Worm (Caenorhabditis elegans) whole organism, young adult: ENCODE results near the gene hsp-110.

ENCODE experiments used
- B0035.1 ChIP-seq: sonication (generic microtip); optimal IDR thresholded peaks from 2 replicates; lab custom pipeline; 2016; ENCODE audit warnings: missing genetic modification characterization, mild to moderate bottlenecking, missing compliant biosample characterization, missing genotype, missing genetic modification reagents
- B0261.1 ChIP-seq: sonication (generic microtip); optimal IDR thresholded peaks from 2 replicates; lab custom pipeline; 2016; ENCODE audit warnings: mild to moderate bottlenecking, missing genetic modification characterization, moderate library complexity, missing compliant biosample characterization
- C17E4.6 ChIP-seq: fragments of 200-800 bp; sonication (Bioruptor generic); IDR thresholded peaks from 2 replicates; pipeline ENCODE4 v1.3.6; 2022; ENCODE audit warnings: missing genetic modification reagents, missing genetic modification characterization, missing compliant biosample characterization
- D2030.7 ChIP-seq: fragments of 200-800 bp; sonication (Bioruptor generic); IDR thresholded peaks from 2 replicates; pipeline ENCODE4 v1.3.6; 2022; ENCODE audit warnings: missing genetic modification reagents, missing genetic modification characterization, missing compliant biosample characterization
- F22D6.2 ChIP-seq: sonication (generic microtip); optimal IDR thresholded peaks from 2 replicates; lab custom pipeline; 2016; ENCODE audit warnings: mild to moderate bottlenecking, missing genetic modification characterization, missing compliant biosample characterization
- F55B11.4 ChIP-seq: sonication (generic microtip); optimal IDR thresholded peaks from 2 replicates; lab custom pipeline; 2016; ENCODE audit warnings: missing compliant biosample characterization, missing genetic modification characterization, borderline replicate concordance; ENCODE audit not compliant: insufficient read depth
- Y56A3A.18 ChIP-seq: fragments of 200-800 bp; sonication (Bioruptor generic); IDR thresholded peaks from 2 replicates; pipeline ENCODE4 v1.3.6; 2022; ENCODE audit warnings: missing genetic modification reagents, missing genetic modification characterization, missing compliant biosample characterization
- Y67H2A.10 ChIP-seq: fragments of 200-800 bp; sonication (Bioruptor generic); conservative IDR thresholded peaks from 2 replicates; pipeline ENCODE4 v1.3.6; 2022; ENCODE audit warnings: missing genetic modification reagents, missing genetic modification characterization, missing compliant biosample characterization
- Y79H2A.3 ChIP-seq: fragments of 200-800 bp; sonication (Bioruptor generic); conservative IDR thresholded peaks from 2 replicates; pipeline ENCODE4 v1.3.6; 2022; ENCODE audit warnings: missing genetic modification reagents, missing genetic modification characterization, missing compliant biosample characterization
- ZK185.1 ChIP-seq: sonication (generic microtip); optimal IDR thresholded peaks from 2 replicates; lab custom pipeline; 2016; ENCODE audit warnings: mild to moderate bottlenecking, missing genetic modification characterization, missing compliant biosample characterization; ENCODE audit not compliant: poor library complexity, severe bottlenecking
- ama-1 ChIP-seq, 3 experiments: fragments of 150-350 bp in 1 of 3; sonication (generic microtip) in 2 of 3; optimal IDR thresholded peaks; 2 replicates each; lab custom pipeline; 2014 to 2018; ENCODE audit warnings: missing biosample characterization in 2 of 3, missing genetic modification characterization in 2 of 3, missing genetic modification reagents in 2 of 3
- atf-7 ChIP-seq: sonication (generic microtip); optimal IDR thresholded peaks from 2 replicates; lab custom pipeline; 2017; ENCODE audit warnings: mild to moderate bottlenecking, missing genetic modification characterization, missing compliant biosample characterization
- bed-1 ChIP-seq: fragments of 200-800 bp; sonication (Bioruptor generic); IDR thresholded peaks from 2 replicates; pipeline ENCODE4 v1.3.6; 2022; ENCODE audit warnings: missing genetic modification reagents, missing genetic modification characterization, missing compliant biosample characterization
- cebp-1 ChIP-seq, 2 experiments: fragments of 200-800 bp in 1 of 2; sonication (Bioruptor generic) in 1 of 2; sonication (generic microtip) in 1 of 2; IDR thresholded peaks in 1 of 2; optimal IDR thresholded peaks in 1 of 2; 2 replicates each; pipeline versions ENCODE4 v1.3.6 to Lab custom; 2017 to 2022; ENCODE audit warnings: missing compliant biosample characterization in 2 of 2, missing genetic modification characterization in 2 of 2, mild to moderate bottlenecking in 1 of 2, missing genetic modification reagents in 1 of 2, moderate library complexity in 1 of 2
- cebp-2 ChIP-seq: fragments of 200-800 bp; sonication (Bioruptor generic); IDR thresholded peaks from 2 replicates; pipeline ENCODE4 v1.3.6; 2022; ENCODE audit warnings: missing genetic modification characterization, missing compliant biosample characterization
- ceh-27 ChIP-seq: fragments of 200-800 bp; sonication (Bioruptor generic); optimal IDR thresholded peaks from 2 replicates; lab custom pipeline; 2018; ENCODE audit warnings: mild to moderate bottlenecking, missing genetic modification characterization, moderate library complexity, missing compliant biosample characterization
- chd-7 ChIP-seq: sonication (generic microtip); optimal IDR thresholded peaks from 2 replicates; lab custom pipeline; 2016; ENCODE audit warnings: mild to moderate bottlenecking, missing genetic modification characterization, moderate library complexity, missing compliant biosample characterization
- die-1 ChIP-seq: sonication (generic microtip); optimal IDR thresholded peaks from 2 replicates; lab custom pipeline; 2016; ENCODE audit warnings: missing genotype, mild to moderate bottlenecking, missing genetic modification characterization, missing compliant biosample characterization
- dpff-1 ChIP-seq: sonication (generic microtip); optimal IDR thresholded peaks from 2 replicates; lab custom pipeline; 2017; ENCODE audit warnings: mild to moderate bottlenecking, missing genetic modification characterization, missing compliant biosample characterization
- dpl-1 ChIP-seq: fragments of 150-350 bp; optimal IDR thresholded peaks from 2 replicates; lab custom pipeline; 2014; ENCODE audit warnings: missing biosample characterization, missing genetic modification reagents, missing genetic modification characterization
- egrh-3 ChIP-seq: fragments of 200-800 bp; sonication (Bioruptor generic); IDR thresholded peaks from 2 replicates; pipeline ENCODE4 v1.3.6; 2022; ENCODE audit warnings: missing genetic modification reagents, missing genetic modification characterization, missing compliant biosample characterization
- gei-17 ChIP-seq: fragments of 200-800 bp; sonication (Bioruptor generic); optimal IDR thresholded peaks from 2 replicates; lab custom pipeline; 2018; ENCODE audit warnings: mild to moderate bottlenecking, missing genetic modification characterization, missing compliant biosample characterization
- him-1 ChIP-seq: sonication (generic microtip); optimal IDR thresholded peaks from 2 replicates; lab custom pipeline; 2016; ENCODE audit warnings: missing genotype, missing genetic modification reagents, missing genetic modification characterization, missing compliant biosample characterization
- hlh-12 ChIP-seq: sonication (generic microtip); optimal IDR thresholded peaks from 2 replicates; lab custom pipeline; 2016; ENCODE audit warnings: missing genetic modification characterization, missing compliant biosample characterization
- hlh-26 ChIP-seq: fragments of 200-800 bp; sonication (Bioruptor generic); conservative IDR thresholded peaks from 2 replicates; pipeline ENCODE4 v1.3.6; 2022; ENCODE audit warnings: missing genetic modification reagents, missing genetic modification characterization, missing compliant biosample characterization
- hmg-1.2 ChIP-seq: fragments of 200-800 bp; sonication (Bioruptor generic); IDR thresholded peaks from 2 replicates; pipeline ENCODE4 v1.3.6; 2022; ENCODE audit warnings: missing genetic modification reagents, missing genetic modification characterization, missing compliant biosample characterization
- hrde-1 ChIP-seq: sonication (generic microtip); optimal IDR thresholded peaks from 2 replicates; lab custom pipeline; 2016; ENCODE audit warnings: missing genetic modification characterization, mild to moderate bottlenecking, missing compliant biosample characterization, moderate library complexity, missing genotype, missing genetic modification reagents, borderline replicate concordance
- let-607 ChIP-seq, 2 experiments: fragments of 200-800 bp in 1 of 2; sonication (Bioruptor generic) in 1 of 2; sonication (generic microtip) in 1 of 2; optimal IDR thresholded peaks; 2 replicates each; lab custom pipeline; 2016 to 2018; ENCODE audit warnings: mild to moderate bottlenecking in 2 of 2, missing compliant biosample characterization in 2 of 2, missing genetic modification characterization in 2 of 2, moderate library complexity in 2 of 2, missing genotype in 1 of 2
- lin-35 ChIP-seq, 3 experiments: fragments of 150-350 bp in 2 of 3; sonication (generic microtip) in 1 of 3; optimal IDR thresholded peaks; 2 replicates each; lab custom pipeline; 2014 to 2018; ENCODE audit warnings: missing biosample characterization in 3 of 3, missing genetic modification characterization in 3 of 3, missing genetic modification reagents in 3 of 3
- lin-54 ChIP-seq: fragments of 200-800 bp; sonication (Bioruptor generic); optimal IDR thresholded peaks from 2 replicates; lab custom pipeline; 2018; ENCODE audit warnings: mild to moderate bottlenecking, missing genetic modification characterization, missing compliant biosample characterization
- lsl-1 ChIP-seq: fragments of 200-800 bp; sonication (Bioruptor generic); optimal IDR thresholded peaks from 2 replicates; lab custom pipeline; 2018; ENCODE audit warnings: mild to moderate bottlenecking, missing genetic modification characterization, moderate library complexity, missing compliant biosample characterization
- mel-28 ChIP-seq: sonication (generic microtip); optimal IDR thresholded peaks from 2 replicates; lab custom pipeline; 2016; ENCODE audit warnings: borderline replicate concordance, mild to moderate bottlenecking, missing genetic modification characterization, missing compliant biosample characterization
- mxl-1 ChIP-seq: sonication (generic microtip); optimal IDR thresholded peaks from 2 replicates; lab custom pipeline; 2016; ENCODE audit warnings: missing genetic modification characterization, missing compliant biosample characterization
- nfya-2 ChIP-seq: fragments of 200-800 bp; sonication (Bioruptor generic); IDR thresholded peaks from 2 replicates; pipeline ENCODE4 v1.3.6; 2022; ENCODE audit warnings: missing genetic modification reagents, missing genetic modification characterization, missing compliant biosample characterization
- nfyb-1 ChIP-seq: fragments of 200-800 bp; sonication (Bioruptor generic); IDR thresholded peaks from 2 replicates; pipeline ENCODE4 v1.3.6; 2022; ENCODE audit warnings: missing genetic modification reagents, missing genetic modification characterization, missing compliant biosample characterization
- nhr-120 ChIP-seq: fragments of 200-800 bp; sonication (Bioruptor generic); IDR thresholded peaks from 2 replicates; pipeline ENCODE4 v1.3.6; 2022; ENCODE audit warnings: missing genetic modification characterization, missing compliant biosample characterization
- nhr-179 ChIP-seq: sonication (generic microtip); optimal IDR thresholded peaks from 2 replicates; lab custom pipeline; 2016; ENCODE audit warnings: mild to moderate bottlenecking, missing genetic modification characterization, missing compliant biosample characterization
- nhr-80 ChIP-seq: sonication (generic microtip); optimal IDR thresholded peaks from 2 replicates; lab custom pipeline; 2016; ENCODE audit warnings: missing genetic modification characterization, missing compliant biosample characterization
- pha-4 ChIP-seq: fragments of 150-350 bp; sonication (generic microtip); optimal IDR thresholded peaks from 2 replicates; lab custom pipeline; 2014; ENCODE audit warnings: missing biosample characterization, missing genetic modification reagents, missing genetic modification characterization
- rcor-1 ChIP-seq: fragments of 200-800 bp; sonication (Bioruptor generic); IDR thresholded peaks from 2 replicates; pipeline ENCODE4 v1.3.6; 2022; ENCODE audit warnings: missing genetic modification reagents, missing genetic modification characterization, missing compliant biosample characterization
- sdz-38 ChIP-seq: sonication (generic microtip); optimal IDR thresholded peaks from 2 replicates; lab custom pipeline; 2016; ENCODE audit warnings: missing genotype, missing genetic modification characterization, missing compliant biosample characterization
- sea-2 ChIP-seq: fragments of 200-800 bp; sonication (Bioruptor generic); IDR thresholded peaks from 2 replicates; pipeline ENCODE4 v1.3.6; 2022; ENCODE audit warnings: missing genetic modification characterization, missing compliant biosample characterization
- snpc-1.1 ChIP-seq: sonication (generic microtip); optimal IDR thresholded peaks from 2 replicates; lab custom pipeline; 2017; ENCODE audit warnings: missing genetic modification characterization, mild to moderate bottlenecking, missing compliant biosample characterization, antibody characterized with exemption, moderate library complexity, missing genotype, missing genetic modification reagents; ENCODE audit not compliant: insufficient read depth
- snpc-4 ChIP-seq, 5 experiments: fragments of 150-350 bp in 1 of 5; sonication (generic microtip) in 4 of 5; optimal IDR thresholded peaks; 2 replicates each; lab custom pipeline; 2014 to 2018; ENCODE audit warnings: missing genetic modification characterization in 5 of 5, missing biosample characterization in 3 of 5, antibody characterized with exemption in 2 of 5, mild to moderate bottlenecking in 2 of 5, missing compliant biosample characterization in 2 of 5, missing genotype in 2 of 5, moderate library complexity in 2 of 5, missing genetic modification reagents in 1 of 5
- tbx-9 ChIP-seq: sonication (generic microtip); optimal IDR thresholded peaks from 2 replicates; lab custom pipeline; 2016; ENCODE audit warnings: borderline replicate concordance, missing genetic modification characterization, inconsistent platforms, missing compliant biosample characterization
- ztf-18 ChIP-seq: sonication (generic microtip); optimal IDR thresholded peaks from 2 replicates; lab custom pipeline; 2016; ENCODE audit warnings: missing genotype, mild to moderate bottlenecking, missing genetic modification characterization, missing compliant biosample characterization
- ztf-22 ChIP-seq: fragments of 200-800 bp; sonication (Bioruptor generic); optimal IDR thresholded peaks from 2 replicates; lab custom pipeline; 2018; ENCODE audit warnings: mild to moderate bottlenecking, missing genetic modification characterization, moderate library complexity, missing compliant biosample characterization

Gene hsp-110

DNA sequence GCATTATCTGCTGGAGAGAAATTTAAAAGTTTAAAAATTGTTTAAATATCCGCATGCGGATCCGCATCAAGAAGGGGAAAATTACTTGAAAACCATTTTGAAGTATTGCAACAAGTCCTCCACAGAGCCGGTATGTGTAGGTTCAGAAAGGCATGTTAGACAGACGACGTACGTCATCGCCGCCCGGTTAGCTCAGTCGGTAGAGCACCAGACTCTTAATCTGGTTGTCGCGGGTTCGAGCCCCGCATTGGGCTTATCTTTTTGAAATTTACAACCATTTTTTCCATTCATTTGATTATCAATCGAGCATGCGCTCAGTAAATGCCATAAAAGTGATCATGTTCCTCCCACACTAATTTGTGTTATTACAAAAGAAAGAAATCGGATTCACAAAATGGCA lies 26.6 kb upstream of the hsp-110 start (continued):
- TF ChIP-seq F55B11.4 (tag; lab: Kevin White, UChicago) (no peak), Y79H2A.3 (GFP tag; lab: Robert Waterston, UW) (no peak), nhr-120 (GFP tag; lab: Robert Waterston, UW) (no peak), nfya-2 (no peak), ztf-18 (tag; lab: Kevin White, UChicago) (peak; percentile 39), snpc-1.1 (tag; lab: Kevin White, UChicago) (no peak), B0261.1 (tag; lab: Kevin White, UChicago) (peak; percentile 70), hlh-26 (no peak), nhr-80 (tag; lab: Kevin White, UChicago) (no peak), Y56A3A.18 (GFP tag; lab: Robert Waterston, UW) (no peak), ama-1 (optimal IDR thresholded peaks at IDR 0.05; lab: Kevin White, UChicago) (no peak), ama-1 (GFP tag; optimal IDR thresholded peaks at IDR 0.05; lab: Kevin White, UChicago) (no peak), pha-4 (tag; lab: Kevin White, UChicago) (no peak), egrh-3 (GFP tag; lab: Robert Waterston, UW) (no peak), rcor-1 (0 out of 2 replicates have a peak, but pooled peaks have one; percentile 30), cebp-1 (GFP tag; IDR thresholded peaks at IDR 0.05; lab: Robert Waterston, UW) (no peak), cebp-1 (tag; optimal IDR thresholded peaks at IDR 0.05; lab: Kevin White, UChicago) (no peak), tbx-9 (no peak), lin-35 (GFP tag; optimal IDR thresholded peaks at IDR 0.05; lab: Kevin White, UChicago) (no peak), lin-54 (GFP tag; lab: Kevin White, UChicago) (no peak), B0035.1 (tag; lab: Kevin White, UChicago) (no peak), snpc-4 (GFP tag; optimal IDR thresholded peaks at IDR 0.05; lab: Kevin White, UChicago) (no peak), snpc-4 (tag; optimal IDR thresholded peaks at IDR 0.05; lab: Kevin White, UChicago) (no peak), ZK185.1 (tag; lab: Kevin White, UChicago) (no peak), gei-17 (no peak), ceh-27 (GFP tag; lab: Kevin White, UChicago) (no peak), atf-7 (tag; lab: Kevin White, UChicago) (no peak), nhr-179 (tag; lab: Kevin White, UChicago) (no peak), dpl-1 (GFP tag; lab: Kevin White, UChicago) (no peak), D2030.7 (GFP tag; lab: Robert Waterston, UW) (peak; percentile 63), hlh-12 (tag; lab: Kevin White, UChicago) (no peak), bed-1 (GFP tag; lab: Robert Waterston, UW) (no peak), hmg-1.2 (peak; percentile 59), dpff-1 (tag; lab: Kevin White, UChicago) (no peak), hrde-1 (tag; lab: Kevin White, UChicago) (no peak), chd-7 (tag; lab: Kevin White, UChicago) (no peak), sdz-38 (no peak), C17E4.6 (GFP tag; lab: Robert Waterston, UW) (no peak), him-1 (tag; lab: Kevin White, UChicago) (peak; percentile 82), mel-28 (no peak), Y67H2A.10 (GFP tag; lab: Robert Waterston, UW) (no peak), ztf-22 (no peak), cebp-2 (GFP tag; lab: Robert Waterston, UW) (0 out of 2 replicates have a peak, but pooled peaks have one; percentile 36), F22D6.2 (tag; lab: Kevin White, UChicago) (no peak), sea-2 (GFP tag; lab: Robert Waterston, UW) (no peak), let-607 (tag; optimal IDR thresholded peaks at IDR 0.05; lab: Kevin White, UChicago) (no peak), mxl-1 (tag; lab: Kevin White, UChicago) (no peak), die-1 (peak; percentile 57), nfyb-1 (GFP tag; lab: Robert Waterston, UW) (no peak), lsl-1 (GFP tag; lab: Kevin White, UChicago) (peak; percentile 38)
